Worm (Caenorhabditis elegans): ENCODE data around the gene tbc-2.

tbc-2 gene

ce11 chrII:5820282-5820762, 6.9 kb downstream of the tbc-2 start, which contains the start of gene ehs-1:
Gene ehs-1 (plus strand): TSS chrII:5820712.
- TF ChIP-seq hmg-1.1 (GFP tag; IDR thresholded peaks at IDR 0.05) (no peak), F49E8.2 (tag; optimal IDR thresholded peaks at IDR 0.05; ENCODE audit: borderline replicate concordance) (no peak), lsy-2 (tag; optimal IDR thresholded peaks at IDR 0.05) (peak in 1 of 2 experiments; percentile 19), mxl-3 (GFP tag; optimal IDR thresholded peaks at IDR 0.05) (no peak), ctbp-1 (GFP tag; IDR thresholded peaks at IDR 0.05) (0 out of 2 replicates have a peak, but pooled peaks have one; percentile 10), nhr-102 (tag; optimal IDR thresholded peaks at IDR 0.05) (no peak), F37D6.2 (tag; optimal IDR thresholded peaks at IDR 0.05) (no peak), nhr-41 (GFP tag; IDR thresholded peaks at IDR 0.05) (no peak), lin-15B (tag; optimal IDR thresholded peaks at IDR 0.05) (no peak), dve-1 (tag; optimal IDR thresholded peaks at IDR 0.05; ENCODE audit: insufficient read depth) (no peak), mes-2 (tag; optimal IDR thresholded peaks at IDR 0.05; ENCODE audit: poor library complexity, severe bottlenecking) (no peak), ztf-11 (tag; optimal IDR thresholded peaks at IDR 0.05) (no peak), dpl-1 (GFP tag; optimal IDR thresholded peaks at IDR 0.05) (peak; percentile 2), set-16 (GFP tag; IDR thresholded peaks at IDR 0.05) (no peak), lin-1 (GFP tag; IDR thresholded peaks at IDR 0.05) (no peak), cey-2 (tag; optimal IDR thresholded peaks at IDR 0.05; ENCODE audit: borderline replicate concordance, insufficient read depth) (no peak), nhr-10 (tag; optimal IDR thresholded peaks at IDR 0.05) (no peak)

ce11 chrII:5819655-5820054, 7.6 kb downstream of the tbc-2 start:
- 0 out of 2 replicates have a peak, but pooled peaks have one; percentile 62 for TF ChIP-seq ZK337.2 (GFP tag; IDR thresholded peaks at IDR 0.05)
- peak; percentile 90 for TF ChIP-seq lin-38 (GFP tag; IDR thresholded peaks at IDR 0.05)
- no peak for TF ChIP-seq nhr-76 (tag; optimal IDR thresholded peaks at IDR 0.05)
- peak; percentile 22 for TF ChIP-seq nhr-28 (tag; optimal IDR thresholded peaks at IDR 0.05)
- peak; percentile 97 for TF ChIP-seq mes-2 (tag; optimal IDR thresholded peaks at IDR 0.05; ENCODE audit: poor library complexity, severe bottlenecking)
- TF ChIP-seq snpc-1.2 (GFP tag; IDR thresholded peaks at IDR 0.05) = 0 out of 2 replicates have a peak, but pooled peaks have one; percentile 9
- TF ChIP-seq egl-27 (tag; optimal IDR thresholded peaks at IDR 0.05) = no peak
- TF ChIP-seq dmd-9 (GFP tag; IDR thresholded peaks at IDR 0.05) = 0 out of 2 replicates have a peak, but pooled peaks have one; percentile 40
- peak; percentile 25; the same call in 1 of the 2 replicates for TF ChIP-seq Y48G9A.11 (GFP tag; IDR thresholded peaks at IDR 0.05)
- TF ChIP-seq hif-1 (tag; optimal IDR thresholded peaks at IDR 0.05) = peak in 1 of 2 experiments; percentile 54
- TF ChIP-seq unc-130 (GFP tag; optimal IDR thresholded peaks at IDR 0.05) = peak; percentile 91
- TF ChIP-seq madf-9 (GFP tag; conservative IDR thresholded peaks at IDR 0.05) = peak; percentile 47; the same call in 1 of the 2 replicates
- peak; percentile 30 for TF ChIP-seq aha-1 (tag)
- TF ChIP-seq dpl-1 (GFP tag; optimal IDR thresholded peaks at IDR 0.05) = peak; percentile 24
- peak; percentile 34 for TF ChIP-seq dmd-6 (GFP tag; IDR thresholded peaks at IDR 0.05)
- TF ChIP-seq vab-7 (GFP tag; IDR thresholded peaks at IDR 0.05) = 0 out of 2 replicates have a peak, but pooled peaks have one; percentile 23
- TF ChIP-seq aly-2 (tag; optimal IDR thresholded peaks at IDR 0.05) = no peak
- TF ChIP-seq arid-1 (GFP tag; conservative IDR thresholded peaks at IDR 0.05) = no peak
- 0 out of 2 replicates have a peak, but pooled peaks have one; percentile 21 for TF ChIP-seq tra-1 (GFP tag; IDR thresholded peaks at IDR 0.05)

ce11 chrII:5818298-5818697, 8.9 kb downstream of the tbc-2 start, which contains the start of gene ZK1248.4:
Gene ZK1248.4 (plus strand): TSS chrII:5818598.
- TF ChIP-seq daf-8 (GFP tag; IDR thresholded peaks at IDR 0.05) (no peak), ZK337.2 (GFP tag; IDR thresholded peaks at IDR 0.05) (no peak), dpl-1 (GFP tag; optimal IDR thresholded peaks at IDR 0.05) (no peak), lin-39 (tag; optimal IDR thresholded peaks at IDR 0.05) (no peak), ZK546.5 (tag; optimal IDR thresholded peaks at IDR 0.05) (no peak), zip-11 (GFP tag; IDR thresholded peaks at IDR 0.05) (no peak), ama-1 (optimal IDR thresholded peaks at IDR 0.05) (no peak), snpc-4 (tag; optimal IDR thresholded peaks at IDR 0.05) (no peak), unc-130 (GFP tag; optimal IDR thresholded peaks at IDR 0.05) (no peak), dmd-8 (GFP tag; IDR thresholded peaks at IDR 0.05) (no peak), nhr-25 (tag; optimal IDR thresholded peaks at IDR 0.05; ENCODE audit: borderline replicate concordance, insufficient read depth) (no peak)
